Fruit fly (Drosophila melanogaster) whole organism, embryonic: ENCODE measurements around the gene CG7367.
A peak's percentile ranks its signal among the peaks of the same experiment; 100 is the strongest.

Experiments
- CG10543 ChIP-seq: fragments of 200-800 bp; sonication (Bioruptor generic); optimal IDR thresholded peaks from 3 replicates; lab custom pipeline; 2017; ENCODE audit warnings: missing biosample characterization, mild to moderate bottlenecking, missing genetic modification characterization, moderate library complexity
- CG11085 ChIP-seq: fragments of 200-800 bp; sonication (Bioruptor generic); IDR thresholded peaks from 2 replicates; pipeline ENCODE4 v1.3.6; 2022; ENCODE audit warnings: missing biosample characterization, missing genetic modification characterization
- CG11093 ChIP-seq: fragments of 200-800 bp; sonication (Bioruptor generic); IDR thresholded peaks from 3 replicates; pipeline ENCODE4 v1.3.6; 2022; ENCODE audit warnings: missing biosample characterization, missing genetic modification characterization
- CG11504 ChIP-seq: fragments of 200-800 bp; sonication (Bioruptor generic); optimal IDR thresholded peaks from 3 replicates; lab custom pipeline; 2019; ENCODE audit warnings: missing biosample characterization, mild to moderate bottlenecking, missing genetic modification characterization, moderate library complexity
- CG11696 ChIP-seq: fragments of 200-800 bp; sonication (Bioruptor generic); IDR thresholded peaks from 2 replicates; pipeline ENCODE4 v1.3.6; 2022; ENCODE audit warnings: missing biosample characterization, missing genetic modification characterization
- CG12071 ChIP-seq: fragments of 200-800 bp; sonication (Bioruptor generic); optimal IDR thresholded peaks from 3 replicates; lab custom pipeline; 2018; ENCODE audit warnings: missing biosample characterization, mild to moderate bottlenecking, missing genetic modification characterization
- CG12219 ChIP-seq: fragments of 200-800 bp; sonication (Bioruptor generic); optimal IDR thresholded peaks from 3 replicates; lab custom pipeline; 2018; ENCODE audit warnings: missing biosample characterization, mild to moderate bottlenecking, missing genetic modification characterization
- CG13287 ChIP-seq: fragments of 200-800 bp; sonication (Bioruptor generic); IDR thresholded peaks from 2 replicates; pipeline ENCODE4 v1.3.6; 2022; ENCODE audit warnings: missing biosample characterization, missing genetic modification characterization; ENCODE audit not compliant: partially characterized antibody
- CG13624 ChIP-seq: fragments of 200-800 bp; sonication (Bioruptor generic); optimal IDR thresholded peaks from 2 replicates; lab custom pipeline; 2016; ENCODE audit warnings: missing biosample characterization, missing genetic modification characterization
- CG14667 ChIP-seq: fragments of 200-800 bp; sonication (Bioruptor generic); IDR thresholded peaks from 2 replicates; pipeline ENCODE4 v1.3.6; 2022; ENCODE audit warnings: missing biosample characterization, missing genetic modification characterization
- CG14710 ChIP-seq: fragments of 200-800 bp; sonication (Bioruptor generic); optimal IDR thresholded peaks from 3 replicates; lab custom pipeline; 2019; ENCODE audit warnings: missing biosample characterization, mild to moderate bottlenecking, missing genetic modification characterization, moderate library complexity
- CG15073 ChIP-seq: fragments of 200-800 bp; sonication (Bioruptor generic); optimal IDR thresholded peaks from 2 replicates; lab custom pipeline; 2016; ENCODE audit warnings: missing biosample characterization, missing genetic modification characterization
- CG1529 ChIP-seq: fragments of 200-800 bp; sonication (Bioruptor generic); optimal IDR thresholded peaks from 3 replicates; lab custom pipeline; 2018; ENCODE audit warnings: missing biosample characterization, missing genetic modification characterization
- CG18476 ChIP-seq: fragments of 200-800 bp; sonication (Bioruptor generic); optimal IDR thresholded peaks from 2 replicates; lab custom pipeline; 2016; ENCODE audit warnings: missing biosample characterization, mild to moderate bottlenecking, missing genetic modification characterization
- CG2199 ChIP-seq: fragments of 200-800 bp; sonication (Bioruptor generic); IDR thresholded peaks from 3 replicates; pipeline ENCODE4 v1.3.6; 2022; ENCODE audit warnings: missing biosample characterization, missing genetic modification characterization
- CG2202 ChIP-seq: fragments of 200-800 bp; sonication (Bioruptor generic); optimal IDR thresholded peaks from 2 replicates; lab custom pipeline; 2018; ENCODE audit warnings: missing biosample characterization, mild to moderate bottlenecking, missing genetic modification characterization
- CG30403 ChIP-seq: fragments of 200-800 bp; sonication (Bioruptor generic); optimal IDR thresholded peaks from 3 replicates; lab custom pipeline; 2016; ENCODE audit warnings: missing biosample characterization, missing genetic modification characterization
- CG31365 ChIP-seq: fragments of 200-800 bp; sonication (Bioruptor generic); optimal IDR thresholded peaks from 2 replicates; lab custom pipeline; 2018; ENCODE audit warnings: missing biosample characterization, mild to moderate bottlenecking, missing genetic modification characterization
- CG32772 ChIP-seq: fragments of 200-800 bp; sonication (Bioruptor generic); IDR thresholded peaks from 2 replicates; pipeline ENCODE4 v1.3.6; 2022; ENCODE audit warnings: missing biosample characterization, missing genetic modification characterization
- CG4360 ChIP-seq: fragments of 200-800 bp; sonication (Bioruptor generic); IDR thresholded peaks from 2 replicates; pipeline ENCODE4 v1.3.6; 2022; ENCODE audit warnings: missing biosample characterization, missing genetic modification characterization
- CG6254 ChIP-seq: fragments of 200-800 bp; sonication (Bioruptor generic); optimal IDR thresholded peaks from 3 replicates; lab custom pipeline; 2017; ENCODE audit warnings: mild to moderate bottlenecking, missing biosample characterization, missing genetic modification reagents, missing genetic modification characterization
- CG6854 ChIP-seq: fragments of 200-800 bp; sonication (Bioruptor generic); optimal IDR thresholded peaks from 3 replicates; lab custom pipeline; 2017; ENCODE audit warnings: missing biosample characterization, mild to moderate bottlenecking, missing genetic modification characterization
- CG7839 ChIP-seq: fragments of 200-800 bp; sonication (Bioruptor generic); optimal IDR thresholded peaks from 3 replicates; lab custom pipeline; 2018; ENCODE audit warnings: missing biosample characterization, mild to moderate bottlenecking, missing genetic modification characterization, moderate library complexity
- CG9727 ChIP-seq: fragments of 200-800 bp; sonication (Bioruptor generic); optimal IDR thresholded peaks from 3 replicates; lab custom pipeline; 2017; ENCODE audit warnings: missing biosample characterization, mild to moderate bottlenecking, missing genetic modification characterization
- HLHmδ ChIP-seq: fragments of 200-800 bp; sonication (Bioruptor generic); optimal IDR thresholded peaks from 2 replicates; lab custom pipeline; 2018; ENCODE audit warnings: missing biosample characterization, mild to moderate bottlenecking, missing genetic modification characterization, moderate library complexity
- Hand ChIP-seq: fragments of 200-800 bp; sonication (Bioruptor generic); optimal IDR thresholded peaks from 2 replicates; lab custom pipeline; 2017; ENCODE audit warnings: mild to moderate bottlenecking, missing biosample characterization, missing genetic modification reagents, missing genetic modification characterization
- Kr ChIP-seq: fragments of 200-800 bp; sonication (Bioruptor generic); optimal IDR thresholded peaks from 2 replicates; lab custom pipeline; 2017; ENCODE audit warnings: missing biosample characterization, mild to moderate bottlenecking, missing genetic modification characterization
- NC2α ChIP-seq: fragments of 200-800 bp; sonication (Bioruptor generic); optimal IDR thresholded peaks from 2 replicates; lab custom pipeline; 2016; ENCODE audit warnings: missing biosample characterization, missing genetic modification characterization
- NC2β ChIP-seq: fragments of 200-800 bp; sonication (Bioruptor generic); optimal IDR thresholded peaks from 2 replicates; lab custom pipeline; 2016; ENCODE audit warnings: missing biosample characterization, missing genetic modification characterization
- Optix ChIP-seq: fragments of 200-800 bp; sonication (Bioruptor generic); IDR thresholded peaks from 3 replicates; pipeline ENCODE4 v1.3.6; 2022; ENCODE audit warnings: missing biosample characterization, missing genetic modification characterization
- Rx ChIP-seq: fragments of 200-800 bp; sonication (Bioruptor generic); IDR thresholded peaks from 2 replicates; pipeline ENCODE4 v1.3.6; 2022; ENCODE audit warnings: missing biosample characterization, missing genetic modification characterization
- az2 ChIP-seq: fragments of 200-800 bp; sonication (Bioruptor generic); optimal IDR thresholded peaks from 3 replicates; lab custom pipeline; 2016; ENCODE audit warnings: missing biosample characterization, missing genetic modification characterization
- dati ChIP-seq: fragments of 200-800 bp; sonication (Bioruptor generic); IDR thresholded peaks from 2 replicates; pipeline ENCODE4 v1.3.6; 2022; ENCODE audit warnings: missing biosample characterization, missing genetic modification characterization
- dmrt99B ChIP-seq: fragments of 200-800 bp; sonication (Bioruptor generic); optimal IDR thresholded peaks from 2 replicates; lab custom pipeline; 2018; ENCODE audit warnings: missing biosample characterization, mild to moderate bottlenecking, missing genetic modification characterization, moderate library complexity
- ems ChIP-seq: fragments of 200-800 bp; sonication (Bioruptor generic); optimal IDR thresholded peaks from 3 replicates; lab custom pipeline; 2016; ENCODE audit warnings: missing biosample characterization, missing genetic modification characterization
- en ChIP-seq: fragments of 200-800 bp; sonication (Bioruptor generic); optimal IDR thresholded peaks from 2 replicates; lab custom pipeline; 2016; ENCODE audit warnings: missing biosample characterization, missing genetic modification characterization
- fru ChIP-seq: fragments of >200 bp; optimal IDR thresholded peaks from 2 replicates; lab custom pipeline; 2017
- hbn ChIP-seq: fragments of 200-800 bp; sonication (Bioruptor generic); IDR thresholded peaks from 2 replicates; pipeline ENCODE4 v1.3.6; 2022; ENCODE audit warnings: missing biosample characterization, missing genetic modification characterization; ENCODE audit not compliant: partially characterized antibody
- ind ChIP-seq: fragments of 200-800 bp; sonication (Bioruptor generic); optimal IDR thresholded peaks from 3 replicates; lab custom pipeline; 2016; ENCODE audit warnings: missing biosample characterization, missing genetic modification characterization
- jigr1 ChIP-seq: fragments of 200-800 bp; sonication (Bioruptor generic); IDR thresholded peaks from 3 replicates; pipeline ENCODE4 v1.3.6; 2022; ENCODE audit warnings: missing biosample characterization, missing genetic modification characterization
- nerfin-2 ChIP-seq: fragments of 200-800 bp; sonication (Bioruptor generic); IDR thresholded peaks from 2 replicates; pipeline ENCODE4 v1.3.6; 2022; ENCODE audit warnings: missing biosample characterization, missing genetic modification characterization; ENCODE audit not compliant: partially characterized antibody
- otp ChIP-seq: fragments of 200-800 bp; sonication (Bioruptor generic); IDR thresholded peaks from 3 replicates; pipeline ENCODE4, ENCODE4 v1.3.6; 2022; ENCODE audit warnings: missing biosample characterization, missing genetic modification characterization
- pho ChIP-seq: fragments of 200-800 bp; sonication (Bioruptor generic); optimal IDR thresholded peaks from 2 replicates; lab custom pipeline; 2016; ENCODE audit warnings: missing biosample characterization, missing genetic modification characterization
- psq ChIP-seq: fragments of 200-800 bp; sonication (Bioruptor generic); optimal IDR thresholded peaks from 2 replicates; lab custom pipeline; 2017; ENCODE audit warnings: missing biosample characterization, missing genetic modification characterization
- shn ChIP-seq: fragments of 200-800 bp; sonication (Bioruptor generic); optimal IDR thresholded peaks from 3 replicates; lab custom pipeline; 2016; ENCODE audit warnings: missing biosample characterization, missing genetic modification characterization
- sqz ChIP-seq: fragments of 200-800 bp; sonication (Bioruptor generic); optimal IDR thresholded peaks from 3 replicates; lab custom pipeline; 2018; ENCODE audit warnings: missing biosample characterization, mild to moderate bottlenecking, missing genetic modification characterization
- ssp ChIP-seq: fragments of 200-800 bp; sonication (Bioruptor generic); IDR thresholded peaks from 2 replicates; pipeline ENCODE4 v1.3.6; 2022; ENCODE audit warnings: missing biosample characterization, missing genetic modification characterization
- tin ChIP-seq: fragments of 200-800 bp; sonication (Bioruptor generic); optimal IDR thresholded peaks from 3 replicates; lab custom pipeline; 2016; ENCODE audit warnings: missing biosample characterization, missing genetic modification characterization
- tio ChIP-seq: fragments of 200-800 bp; sonication (Bioruptor generic); optimal IDR thresholded peaks from 2 replicates; lab custom pipeline; 2017; ENCODE audit warnings: missing biosample characterization, missing genetic modification characterization, inconsistent platforms
- unpg ChIP-seq: fragments of 200-800 bp; sonication (Bioruptor generic); optimal IDR thresholded peaks from 3 replicates; lab custom pipeline; 2018; ENCODE audit warnings: missing biosample characterization, mild to moderate bottlenecking, missing genetic modification characterization, moderate library complexity

Gene CG7367

dm6 chr2L:8001694-8002627 lies 37.6 kb downstream of the CG7367 start (continued):
- TF ChIP-seq Optix (GFP tag; lab: Robert Waterston, UW) (peak; percentile 60; the same call in 1 of the 3 replicates), tio (GFP tag; lab: Kevin White, UChicago) (peak; percentile 91), CG6854 (GFP tag; lab: Kevin White, UChicago) (peak; percentile 85), CG10543 (peak; percentile 88), CG7839 (tag; lab: Kevin White, UChicago) (peak; percentile 92), CG32772 (GFP tag; lab: Robert Waterston, UW) (peak; percentile 66), ind (peak; percentile 84), CG11085 (GFP tag; lab: Robert Waterston, UW) (peak; percentile 52), unpg (peak; percentile 84), Kr (GFP tag; lab: Kevin White, UChicago) (no peak), shn (GFP tag; lab: Kevin White, UChicago) (peak; percentile 79), CG15073 (GFP tag; lab: Kevin White, UChicago) (no peak), ems (GFP tag; lab: Kevin White, UChicago) (peak; percentile 90), jigr1 (peak; percentile 41; the same call in 1 of the 3 replicates), CG14667 (peak; percentile 68), CG11696 (peak; percentile 65), CG12071 (GFP tag; lab: Kevin White, UChicago) (peak; percentile 7), CG11093 (GFP tag; lab: Robert Waterston, UW) (peak; percentile 80; the same call in 2 of the 3 replicates), NC2β (GFP tag; lab: Kevin White, UChicago) (peak; percentile 80), NC2α (GFP tag; lab: Kevin White, UChicago) (peak; percentile 54), CG1529 (GFP tag; lab: Kevin White, UChicago) (peak; percentile 83), HLHmδ (no peak), CG2199 (GFP tag; lab: Robert Waterston, UW) (peak; percentile 28; the same call in 2 of the 3 replicates), fru (lab: Kevin White, UChicago) (no peak), CG12219 (GFP tag; lab: Kevin White, UChicago) (peak; percentile 72), CG14710 (tag; lab: Kevin White, UChicago) (peak; percentile 87), dmrt99B (tag; lab: Kevin White, UChicago) (peak; percentile 93), CG2202 (peak; percentile 56), az2 (GFP tag; lab: Kevin White, UChicago) (peak; percentile 84), dati (GFP tag; lab: Robert Waterston, UW) (peak; percentile 45; the same call in 1 of the 2 replicates), CG31365 (peak; percentile 33), CG11504 (tag; lab: Kevin White, UChicago) (peak; percentile 91), en (peak; percentile 35), psq (GFP tag; lab: Kevin White, UChicago) (peak; percentile 52)

- no peak for TF ChIP-seq ssp (GFP tag; lab: Robert Waterston, UW)
- no peak for TF ChIP-seq CG4360
- TF ChIP-seq Hand (GFP tag; lab: Kevin White, UChicago) = no peak
- TF ChIP-seq CG9727 (GFP tag; lab: Kevin White, UChicago) = peak; percentile 44
- TF ChIP-seq CG11085 (GFP tag; lab: Robert Waterston, UW) = no peak
- no peak for TF ChIP-seq Rx (GFP tag; lab: Robert Waterston, UW)
- TF ChIP-seq CG6254 (GFP tag; lab: Kevin White, UChicago) = no peak
- no peak for TF ChIP-seq nerfin-2 (GFP tag; lab: Robert Waterston, UW)
- TF ChIP-seq CG18476 (GFP tag; lab: Kevin White, UChicago) = no peak
- peak; percentile 50 for TF ChIP-seq CG13624 (GFP tag; lab: Kevin White, UChicago)
- no peak for TF ChIP-seq hbn (GFP tag; lab: Robert Waterston, UW)
- peak; percentile 70 for TF ChIP-seq pho (GFP tag; lab: Kevin White, UChicago)
- no peak for TF ChIP-seq sqz (GFP tag; lab: Kevin White, UChicago)
- TF ChIP-seq tin (GFP tag; lab: Kevin White, UChicago) = no peak
- no peak for TF ChIP-seq CG13287 (GFP tag; lab: Robert Waterston, UW)
- TF ChIP-seq CG6854 (GFP tag; lab: Kevin White, UChicago) = peak; percentile 4
- TF ChIP-seq otp (GFP tag; lab: Robert Waterston, UW) = no peak
- TF ChIP-seq CG30403 (GFP tag; lab: Kevin White, UChicago) = peak; percentile 33
Measured at dm6 chr2L:8000578-8001040, 39.0 kb downstream of the CG7367 start.
